Fruit fly (Drosophila melanogaster) Kc167 (cell line): Measurements from ENCODE around the gene CG5478.

Experiments used
- Sin3A ChIP-seq: fragments of >200 bp; optimal IDR thresholded peaks from 2 replicates; lab custom pipeline; 2018; ENCODE audit warnings: missing external identifiers
- h ChIP-seq: fragments of >200 bp; optimal IDR thresholded peaks from 3 replicates; lab custom pipeline; 2018; ENCODE audit warnings: missing external identifiers
- insv ChIP-seq: fragments of >200 bp; optimal IDR thresholded peaks from 3 replicates; lab custom pipeline; 2018; ENCODE audit warnings: missing external identifiers
- psq ChIP-seq: fragments of >200 bp; optimal IDR thresholded peaks from 2 replicates; lab custom pipeline; 2017; ENCODE audit warnings: missing external identifiers

DNA sequence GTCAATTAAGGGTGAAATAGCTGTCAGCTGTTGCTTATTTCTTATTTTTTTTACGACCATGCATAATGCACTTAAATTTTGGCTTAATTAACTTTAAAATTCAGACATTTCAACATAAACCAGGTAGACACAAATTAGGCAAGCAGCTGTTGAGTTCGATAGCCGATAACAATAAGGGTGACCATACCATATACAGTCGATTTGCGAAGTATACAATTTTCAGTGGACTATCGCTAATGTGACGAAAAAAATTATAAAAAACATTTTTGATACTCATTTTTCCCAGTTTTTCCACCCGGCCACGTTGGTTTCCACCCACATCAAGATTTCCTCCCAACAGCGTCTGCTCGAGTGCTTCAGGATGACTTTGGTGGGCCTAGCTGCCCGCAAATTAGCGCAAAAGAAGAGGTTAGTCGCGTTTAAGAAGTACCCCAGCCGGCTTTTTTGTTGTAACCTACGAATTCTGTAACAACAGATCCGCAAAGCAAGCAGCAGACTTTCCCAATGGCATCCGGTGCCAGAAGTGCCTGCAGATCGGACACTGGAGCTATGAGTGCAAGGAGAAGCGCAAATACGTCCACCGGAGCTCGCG lies 30.3 kb upstream of the CG5478 start, which contains the start of the genes CG4287 and CG5516:
- TF ChIP-seq psq (lab: Kevin White, UChicago): no peak
- no peak for TF ChIP-seq h (lab: Kevin White, UChicago)
- TF ChIP-seq insv (lab: Kevin White, UChicago): no peak
- TF ChIP-seq Sin3A: no peak
